Worm (Caenorhabditis elegans) whole organism, late embryonic: ENCODE data around the gene dpf-2.

Experiments used
- ceh-9 ChIP-seq: sonication (generic microtip); optimal IDR thresholded peaks from 2 replicates; lab custom pipeline; 2016; ENCODE audit warnings: mild to moderate bottlenecking, missing genetic modification characterization, inconsistent platforms, missing compliant biosample characterization
- fkh-10 ChIP-seq: fragments of 150-350 bp; optimal IDR thresholded peaks from 2 replicates; lab custom pipeline; 2014; ENCODE audit warnings: missing biosample characterization, missing genetic modification reagents, missing genetic modification characterization
- fkh-6 ChIP-seq: sonication (generic microtip); optimal IDR thresholded peaks from 2 replicates; lab custom pipeline; 2016; ENCODE audit warnings: missing genetic modification characterization, missing compliant biosample characterization
- pag-3 ChIP-seq: sonication (generic microtip); optimal IDR thresholded peaks from 2 replicates; lab custom pipeline; 2016; ENCODE audit warnings: missing compliant biosample characterization, missing genetic modification characterization, borderline replicate concordance
- pha-4 ChIP-seq: fragments of 150-350 bp; optimal IDR thresholded peaks from 2 replicates; lab custom pipeline; 2018; ENCODE audit warnings: missing biosample characterization, missing genetic modification reagents, missing genetic modification characterization
- pqm-1 ChIP-seq: sonication (generic microtip); optimal IDR thresholded peaks from 2 replicates; lab custom pipeline; 2016; ENCODE audit warnings: missing genetic modification characterization, missing compliant biosample characterization
- rnt-1 ChIP-seq: sonication (generic microtip); optimal IDR thresholded peaks from 2 replicates; lab custom pipeline; 2016; ENCODE audit warnings: missing genetic modification characterization, missing compliant biosample characterization
- sdc-2 ChIP-seq: sonication (generic microtip); optimal IDR thresholded peaks from 2 replicates; lab custom pipeline; 2016; ENCODE audit warnings: missing genotype, missing genetic modification characterization, missing compliant biosample characterization

ce11 chrX:14868200-14868599 lies 36.6 kb downstream of the dpf-2 start, which contains the start of gene F31F6.1:
- TF ChIP-seq fkh-10 (GFP tag; lab: Kevin White, UChicago) (no peak), sdc-2 (tag; lab: Kevin White, UChicago) (no peak), ceh-9 (tag; lab: Kevin White, UChicago) (no peak), fkh-6 (tag; lab: Kevin White, UChicago) (no peak), pha-4 (tag; lab: Kevin White, UChicago) (no peak), rnt-1 (tag; lab: Kevin White, UChicago) (no peak), pqm-1 (tag; lab: Kevin White, UChicago) (no peak), pag-3 (tag; lab: Kevin White, UChicago) (no peak)
